Worm (Caenorhabditis elegans) whole organism, L4/young adult: ENCODE results near the gene Y75B8A.18.
"Not testable (repeated sequence)": the region's sequence is repeated elsewhere in the genome, so short reads cannot be mapped to it uniquely, and the experiment has no call there.

Experiments
- W03F9.2 ChIP-seq: fragments of 150-350 bp; optimal IDR thresholded peaks from 2 replicates; lab custom pipeline; 2014; ENCODE audit warnings: missing biosample characterization, missing genetic modification characterization
- him-1 ChIP-seq: sonication (generic microtip); optimal IDR thresholded peaks from 2 replicates; lab custom pipeline; 2016; ENCODE audit warnings: missing genotype, missing genetic modification reagents, missing genetic modification characterization, missing compliant biosample characterization

DNA sequence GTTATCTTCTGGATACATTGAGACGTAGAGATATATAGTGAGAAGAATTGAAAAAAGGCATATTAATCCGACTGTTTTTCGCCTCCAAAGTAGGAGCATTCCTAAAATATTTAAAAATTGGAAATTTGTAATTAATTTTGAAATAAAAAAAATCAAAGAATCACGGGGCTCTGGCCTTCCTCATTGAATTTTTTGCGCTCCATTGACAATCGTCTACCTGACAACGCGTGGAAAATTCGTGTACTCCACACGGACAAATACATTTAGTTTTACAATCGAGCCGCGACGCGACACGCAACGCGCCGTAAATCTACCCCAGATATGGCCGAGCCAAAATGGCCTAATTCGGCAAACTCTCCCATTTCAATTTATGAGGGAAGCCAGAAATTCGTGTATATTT lies 48.9 kb downstream of the Y75B8A.18 start, which contains the start of gene gly-11:
- TF ChIP-seq him-1, W03F9.2 (tag; lab: Kevin White, UChicago): not testable (repeated sequence)
